Worm (Caenorhabditis elegans) whole organism, late embryonic: ENCODE measurements around the gene rpt-4.

Experiments
- C08G9.2 ChIP-seq: sonication (generic microtip); optimal IDR thresholded peaks from 2 replicates; lab custom pipeline; 2016; ENCODE audit warnings: mild to moderate bottlenecking, missing genetic modification characterization, moderate library complexity, missing compliant biosample characterization
- C38D4.7 ChIP-seq: fragments of 200-800 bp; sonication (Bioruptor generic); optimal IDR thresholded peaks from 2 replicates; lab custom pipeline; 2018; ENCODE audit warnings: mild to moderate bottlenecking, missing genetic modification characterization, moderate library complexity, missing compliant biosample characterization
- K02D7.2 ChIP-seq: sonication (generic microtip); optimal IDR thresholded peaks from 2 replicates; lab custom pipeline; 2017; ENCODE audit warnings: mild to moderate bottlenecking, missing genetic modification characterization, missing compliant biosample characterization
- T23F11.4 ChIP-seq: fragments of 200-800 bp; sonication (Bioruptor generic); optimal IDR thresholded peaks from 2 replicates; lab custom pipeline; 2018; ENCODE audit warnings: mild to moderate bottlenecking, missing genetic modification characterization, missing compliant biosample characterization
- ahr-1 ChIP-seq: sonication (generic microtip); optimal IDR thresholded peaks from 2 replicates; lab custom pipeline; 2016; ENCODE audit warnings: missing genetic modification characterization, missing compliant biosample characterization
- ceh-2 ChIP-seq: sonication (generic microtip); optimal IDR thresholded peaks from 2 replicates; lab custom pipeline; 2016; ENCODE audit warnings: missing genotype, missing genetic modification characterization, missing compliant biosample characterization
- ceh-30 ChIP-seq: fragments of 150-350 bp; optimal IDR thresholded peaks from 2 replicates; lab custom pipeline; 2014; ENCODE audit warnings: missing biosample characterization, missing genetic modification characterization
- ceh-31 ChIP-seq: sonication (generic microtip); optimal IDR thresholded peaks from 2 replicates; lab custom pipeline; 2016; ENCODE audit warnings: missing genetic modification characterization, missing compliant biosample characterization
- ceh-6 ChIP-seq: fragments of 200-800 bp; sonication (Bioruptor generic); optimal IDR thresholded peaks from 2 replicates; lab custom pipeline; 2018; ENCODE audit warnings: mild to moderate bottlenecking, missing genetic modification characterization, missing compliant biosample characterization
- ceh-9 ChIP-seq: sonication (generic microtip); optimal IDR thresholded peaks from 2 replicates; lab custom pipeline; 2016; ENCODE audit warnings: mild to moderate bottlenecking, missing genetic modification characterization, inconsistent platforms, missing compliant biosample characterization
- che-1 ChIP-seq: sonication (generic microtip); optimal IDR thresholded peaks from 2 replicates; lab custom pipeline; 2016; ENCODE audit warnings: mild to moderate bottlenecking, missing genetic modification characterization, missing compliant biosample characterization
- dve-1 ChIP-seq: sonication (generic microtip); optimal IDR thresholded peaks from 2 replicates; lab custom pipeline; 2017; ENCODE audit warnings: antibody characterized with exemption, mild to moderate bottlenecking, missing genetic modification characterization, missing compliant biosample characterization
- elt-2 ChIP-seq: sonication (generic microtip); optimal IDR thresholded peaks from 2 replicates; lab custom pipeline; 2016; ENCODE audit warnings: missing genetic modification reagents, missing genetic modification characterization, missing compliant biosample characterization
- eyg-1 ChIP-seq: sonication (generic microtip); optimal IDR thresholded peaks from 2 replicates; lab custom pipeline; 2016; ENCODE audit warnings: missing genotype, missing genetic modification characterization, missing compliant biosample characterization
- fkh-10 ChIP-seq: fragments of 150-350 bp; optimal IDR thresholded peaks from 2 replicates; lab custom pipeline; 2014; ENCODE audit warnings: missing biosample characterization, missing genetic modification reagents, missing genetic modification characterization
- gmeb-2 ChIP-seq: sonication (generic microtip); optimal IDR thresholded peaks from 2 replicates; lab custom pipeline; 2016; ENCODE audit warnings: missing genetic modification characterization, inconsistent platforms, missing compliant biosample characterization
- hlh-6 ChIP-seq: sonication (generic microtip); optimal IDR thresholded peaks from 2 replicates; lab custom pipeline; 2016; ENCODE audit warnings: missing genotype, missing genetic modification characterization, missing compliant biosample characterization
- lin-11 ChIP-seq: fragments of 200-800 bp; sonication (Bioruptor generic); optimal IDR thresholded peaks from 2 replicates; lab custom pipeline; 2018; ENCODE audit warnings: mild to moderate bottlenecking, missing genetic modification characterization, missing compliant biosample characterization
- nhr-11 ChIP-seq: fragments of 150-350 bp; optimal IDR thresholded peaks from 2 replicates; lab custom pipeline; 2014; ENCODE audit warnings: missing biosample characterization, missing genetic modification characterization
- nhr-232 ChIP-seq: sonication (generic microtip); optimal IDR thresholded peaks from 2 replicates; lab custom pipeline; 2016; ENCODE audit warnings: missing genetic modification characterization, missing compliant biosample characterization
- npax-4 ChIP-seq: sonication (generic microtip); optimal IDR thresholded peaks from 2 replicates; lab custom pipeline; 2016; ENCODE audit warnings: missing genetic modification characterization, missing compliant biosample characterization
- pag-3 ChIP-seq: sonication (generic microtip); optimal IDR thresholded peaks from 2 replicates; lab custom pipeline; 2016; ENCODE audit warnings: missing compliant biosample characterization, missing genetic modification characterization, borderline replicate concordance
- pat-9 ChIP-seq: fragments of 200-800 bp; sonication (Bioruptor generic); optimal IDR thresholded peaks from 2 replicates; lab custom pipeline; 2018; ENCODE audit warnings: mild to moderate bottlenecking, missing genetic modification characterization, moderate library complexity, missing compliant biosample characterization
- pha-2 ChIP-seq: sonication (generic microtip); optimal IDR thresholded peaks from 2 replicates; lab custom pipeline; 2017; ENCODE audit warnings: mild to moderate bottlenecking, missing genetic modification characterization, missing compliant biosample characterization
- pha-4 ChIP-seq: fragments of 150-350 bp; optimal IDR thresholded peaks from 2 replicates; lab custom pipeline; 2018; ENCODE audit warnings: missing biosample characterization, missing genetic modification reagents, missing genetic modification characterization
- pqm-1 ChIP-seq: sonication (generic microtip); optimal IDR thresholded peaks from 2 replicates; lab custom pipeline; 2016; ENCODE audit warnings: missing genetic modification characterization, missing compliant biosample characterization
- sdc-2 ChIP-seq: sonication (generic microtip); optimal IDR thresholded peaks from 2 replicates; lab custom pipeline; 2016; ENCODE audit warnings: missing genotype, missing genetic modification characterization, missing compliant biosample characterization
- sox-2 ChIP-seq: fragments of 200-800 bp; sonication (Bioruptor generic); IDR thresholded peaks from 2 replicates; pipeline ENCODE4 v1.3.6; 2022; ENCODE audit warnings: missing genetic modification reagents, missing genetic modification characterization, missing compliant biosample characterization
- sox-4 ChIP-seq: sonication (generic microtip); optimal IDR thresholded peaks from 2 replicates; lab custom pipeline; 2017; ENCODE audit warnings: mild to moderate bottlenecking, missing genetic modification characterization, inconsistent platforms, missing compliant biosample characterization
- syd-9 ChIP-seq: sonication (generic microtip); optimal IDR thresholded peaks from 2 replicates; lab custom pipeline; 2016; ENCODE audit warnings: mild to moderate bottlenecking, missing genetic modification characterization, moderate library complexity, missing compliant biosample characterization
- tbx-2 ChIP-seq: sonication (generic microtip); optimal IDR thresholded peaks from 2 replicates; lab custom pipeline; 2016; ENCODE audit warnings: missing genetic modification characterization, missing compliant biosample characterization
- tbx-7 ChIP-seq: sonication (generic microtip); optimal IDR thresholded peaks from 2 replicates; lab custom pipeline; 2016; ENCODE audit warnings: missing genotype, missing genetic modification characterization, missing compliant biosample characterization
- unc-3 ChIP-seq, 2 experiments: fragments of 200-800 bp in 1 of 2; sonication (Bioruptor generic) in 1 of 2; sonication (generic microtip) in 1 of 2; conservative IDR thresholded peaks in 1 of 2; optimal IDR thresholded peaks in 1 of 2; 2 replicates each; pipeline versions ENCODE4 v1.3.6 to Lab custom; 2016 to 2022; ENCODE audit warnings: missing compliant biosample characterization in 2 of 2, missing genetic modification characterization in 2 of 2, missing genetic modification reagents in 1 of 2
- unc-86 ChIP-seq: sonication (generic microtip); optimal IDR thresholded peaks from 2 replicates; lab custom pipeline; 2016; ENCODE audit warnings: missing genetic modification characterization, missing compliant biosample characterization
- ztf-16 ChIP-seq: sonication (generic microtip); optimal IDR thresholded peaks from 2 replicates; lab custom pipeline; 2017; ENCODE audit warnings: missing genetic modification characterization, missing compliant biosample characterization

rpt-4 gene

DNA sequence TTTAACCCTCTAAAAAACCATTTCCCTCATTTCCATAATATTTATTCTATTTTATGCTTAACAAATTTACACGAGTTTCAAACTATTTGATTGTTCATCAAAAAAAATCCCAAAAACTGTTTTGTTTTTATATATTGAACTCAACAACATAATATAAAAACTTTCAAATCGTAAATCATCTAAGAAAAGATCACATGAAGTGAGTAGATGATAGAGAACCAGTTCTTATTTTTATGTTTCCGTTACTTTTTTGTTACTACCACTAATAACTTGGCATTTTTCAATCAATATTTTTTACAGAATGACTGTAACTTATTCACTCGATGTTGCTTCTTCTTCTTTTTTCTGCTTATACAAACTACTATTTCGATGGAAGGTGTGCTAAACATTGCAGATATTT, 33.3 kb downstream of the rpt-4 start, which contains the start of gene best-3:
best-3 (plus strand) TSS at position 301 of the 400 bp plus-strand sequence.
- no peak for TF ChIP-seq eyg-1 (tag; lab: Kevin White, UChicago)
- TF ChIP-seq hlh-6 (tag; lab: Kevin White, UChicago): no peak
- TF ChIP-seq lin-11: no peak
- no peak for TF ChIP-seq nhr-232
- TF ChIP-seq elt-2: no peak
- no peak for TF ChIP-seq ceh-6 (GFP tag; lab: Kevin White, UChicago)
- no peak for TF ChIP-seq ceh-31
- no peak for TF ChIP-seq fkh-10 (GFP tag; lab: Kevin White, UChicago)

DNA sequence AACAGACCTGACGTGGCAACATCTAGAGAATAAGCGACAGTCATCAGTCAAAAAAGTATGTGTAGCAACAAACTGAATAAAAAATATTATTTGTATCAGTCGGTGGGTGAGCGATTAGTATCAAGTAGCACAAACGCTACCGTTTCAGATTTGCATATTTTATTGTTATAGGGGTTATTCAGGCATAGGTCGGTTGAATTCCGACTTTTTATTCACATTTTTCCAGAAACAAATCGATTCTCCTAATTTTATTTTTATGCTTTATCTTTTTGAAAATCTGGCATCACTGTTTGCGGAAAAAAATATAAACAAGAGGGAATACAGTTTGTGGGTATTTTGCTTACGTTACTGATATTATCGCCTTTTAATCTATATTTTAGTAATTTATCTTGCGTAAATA, 34.2 kb downstream of the rpt-4 start, which contains the start of gene best-4:
best-4 (minus strand) TSS at position 101 of the 400 bp plus-strand sequence.
- TF ChIP-seq syd-9 (tag; lab: Kevin White, UChicago) (no peak), ceh-6 (GFP tag; lab: Kevin White, UChicago) (no peak), tbx-7 (tag; lab: Kevin White, UChicago) (no peak), ahr-1 (tag; lab: Kevin White, UChicago) (no peak), T23F11.4 (no peak), ceh-2 (tag; lab: Kevin White, UChicago) (no peak), unc-86 (tag; lab: Kevin White, UChicago) (no peak), pqm-1 (tag; lab: Kevin White, UChicago) (no peak)
- TF ChIP-seq, all 69 proteins: peak for 0

- TF ChIP-seq ceh-2 (tag; lab: Kevin White, UChicago) (no peak), ceh-30 (tag; lab: Kevin White, UChicago) (no peak), ceh-9 (tag; lab: Kevin White, UChicago) (no peak), che-1 (tag; lab: Kevin White, UChicago) (no peak), sox-2 (GFP tag; lab: Robert Waterston, UW) (no peak), ztf-16 (tag; lab: Kevin White, UChicago) (no peak), K02D7.2 (no peak), unc-3 (GFP tag; conservative IDR thresholded peaks at IDR 0.05; lab: Robert Waterston, UW) (no peak), unc-3 (tag; optimal IDR thresholded peaks at IDR 0.05; lab: Kevin White, UChicago) (no peak), sox-4 (tag; lab: Kevin White, UChicago) (no peak), tbx-2 (no peak), gmeb-2 (tag; lab: Kevin White, UChicago) (no peak), sdc-2 (no peak), C38D4.7 (GFP tag; lab: Kevin White, UChicago) (no peak), pag-3 (tag; lab: Kevin White, UChicago) (no peak)
These were observed 37.8 kb downstream of the rpt-4 start for ce11 chrII:8212-8611.

DNA sequence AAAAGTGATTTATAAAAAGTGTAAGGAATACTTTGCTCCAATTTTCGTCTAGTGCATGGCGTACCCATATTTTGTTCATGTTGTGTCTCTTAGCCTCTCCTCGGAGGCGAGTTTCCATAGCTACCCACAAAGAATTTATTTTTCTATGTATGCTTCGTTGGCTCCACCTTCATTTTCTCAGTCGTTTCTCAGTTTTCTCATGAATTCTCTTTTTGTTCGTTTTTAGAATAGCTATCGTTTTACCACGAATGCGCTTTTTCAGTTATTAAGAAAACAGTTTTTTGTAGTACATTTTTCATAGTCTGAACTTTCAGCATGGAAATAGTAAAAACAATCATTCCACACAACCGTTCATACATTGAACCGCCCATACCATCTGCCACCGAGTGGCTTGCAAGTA, 39.7 kb downstream of the rpt-4 start, which contains the start of gene osta-1:
osta-1 (plus strand) TSS at position 309 of the 400 bp plus-strand sequence.
- TF ChIP-seq lin-11 (no peak), pat-9 (tag; lab: Kevin White, UChicago) (no peak), dve-1 (tag; lab: Kevin White, UChicago) (no peak), nhr-11 (tag; lab: Kevin White, UChicago) (no peak), K02D7.2 (no peak), elt-2 (no peak)

- TF ChIP-seq tbx-2 (no peak), npax-4 (no peak), pha-4 (tag; lab: Kevin White, UChicago) (no peak), ceh-2 (tag; lab: Kevin White, UChicago) (no peak), C08G9.2 (tag; lab: Kevin White, UChicago) (no peak), ceh-30 (tag; lab: Kevin White, UChicago) (no peak), pha-2 (tag; lab: Kevin White, UChicago) (no peak), ceh-9 (tag; lab: Kevin White, UChicago) (no peak)
These were observed 41.2 kb downstream of the rpt-4 start for ce11 chrII:4793-5192.
